Fruit fly (Drosophila melanogaster): Measurements from ENCODE around the gene CG43061.

DNA sequence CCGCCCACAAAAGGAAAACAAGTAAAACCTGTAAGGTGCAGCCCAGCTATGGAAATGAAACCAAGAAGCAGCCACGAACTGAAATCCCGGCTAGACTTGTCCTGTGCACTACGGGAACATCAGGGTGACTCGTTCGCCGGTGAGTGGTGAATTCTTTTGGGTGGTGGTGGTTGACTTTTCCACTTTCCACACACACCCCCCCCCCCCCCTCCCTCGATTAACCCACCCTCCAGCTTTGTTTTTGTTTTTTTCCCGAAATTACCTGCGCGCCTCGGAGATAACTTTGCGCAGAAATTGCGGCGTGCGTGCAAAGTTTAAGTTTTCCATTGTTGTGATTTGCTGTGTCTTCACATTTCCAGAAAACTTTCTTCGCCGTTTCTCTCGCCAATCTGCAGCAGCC lies 23.0 kb upstream of the CG43061 start:
- TF ChIP-seq CG8159 (tag; optimal IDR thresholded peaks at IDR 0.05) (no peak), Ets98B (GFP tag; IDR thresholded peaks at IDR 0.05) (no peak), CG8301 (tag; optimal IDR thresholded peaks at IDR 0.05) (no peak), rn (GFP tag; IDR thresholded peaks at IDR 0.05) (no peak), CG10348 (GFP tag; IDR thresholded peaks at IDR 0.05) (no peak), CG14655 (GFP tag; optimal IDR thresholded peaks at IDR 0.05) (no peak), EcR (GFP tag; optimal IDR thresholded peaks at IDR 0.05) (no peak), CG15710 (tag; optimal IDR thresholded peaks at IDR 0.05) (no peak), gl (tag; optimal IDR thresholded peaks at IDR 0.05) (no peak), CG32121 (GFP tag; IDR thresholded peaks at IDR 0.05) (no peak), CG17806 (tag; optimal IDR thresholded peaks at IDR 0.05) (no peak)

All from whole organism, pupa.